Worm (Caenorhabditis elegans) whole organism, L4 larva: ENCODE results near the gene ZK622.5.

Source experiments
- aha-1 ChIP-seq: fragments of 150-350 bp; peaks from one replicate; lab custom pipeline; 2014; ENCODE audit warnings: missing biosample characterization, missing genetic modification characterization
- duxl-1 ChIP-seq: sonication (generic microtip); optimal IDR thresholded peaks from 2 replicates; lab custom pipeline; 2016; ENCODE audit warnings: mild to moderate bottlenecking, missing genetic modification characterization, moderate library complexity, missing compliant biosample characterization; ENCODE audit not compliant: poor library complexity
- lin-38 ChIP-seq: fragments of 200-800 bp; sonication (Bioruptor generic); IDR thresholded peaks from 2 replicates; pipeline ENCODE4 v1.3.6; 2022; ENCODE audit warnings: missing genetic modification reagents, missing genetic modification characterization, missing compliant biosample characterization
- mdl-1 ChIP-seq, 2 experiments: fragments of 150-350 bp in 1 of 2; sonication (generic microtip) in 1 of 2; optimal IDR thresholded peaks; 2 replicates each; lab custom pipeline; 2014 to 2017; ENCODE audit warnings: missing biosample characterization in 2 of 2, missing genetic modification characterization in 2 of 2
- unc-62 ChIP-seq, 3 experiments: fragments of 150-350 bp in 1 of 3; sonication (generic microtip); optimal IDR thresholded peaks in 2 of 3; peaks in 1 of 3; 1 replicate in 1 of 3; 2 replicates in 2 of 3; lab custom pipeline; 2014 to 2017; ENCODE audit warnings: missing biosample characterization in 3 of 3, missing genetic modification characterization in 3 of 3, missing genetic modification reagents in 3 of 3, missing genotype in 1 of 3

The ZK622.5 gene

DNA sequence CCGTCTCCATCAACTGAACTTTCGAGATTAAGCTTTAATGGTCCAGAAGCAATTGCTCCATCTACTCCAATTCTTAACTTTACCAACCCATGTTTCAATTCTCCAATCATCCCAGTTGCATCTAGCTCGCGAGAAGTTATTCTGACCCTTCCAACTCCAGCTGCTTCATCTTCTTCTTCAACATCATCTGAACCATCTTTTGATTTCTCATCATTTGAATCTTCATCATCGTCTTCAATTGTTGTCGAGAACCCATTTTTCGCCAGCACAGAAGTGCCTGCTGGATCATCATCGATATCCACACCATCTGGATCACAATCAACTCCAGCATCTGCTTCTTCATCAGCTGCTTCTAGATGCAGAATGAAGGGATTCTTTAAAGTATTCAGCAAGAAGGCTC is 50.3 kb downstream of the ZK622.5 start:
- TF ChIP-seq unc-62 (GFP tag; optimal IDR thresholded peaks at IDR 0.05 in 1 of 2; lab: Kevin White, UChicago) (peak in 1 of 2 experiments; percentile 81), unc-62 (tag; optimal IDR thresholded peaks at IDR 0.05; lab: Kevin White, UChicago) (no peak), aha-1 (tag; lab: Kevin White, UChicago) (peak; percentile 90), mdl-1 (tag; optimal IDR thresholded peaks at IDR 0.05; lab: Kevin White, UChicago) (no peak), duxl-1 (tag; lab: Kevin White, UChicago) (no peak), lin-38 (GFP tag; lab: Robert Waterston, UW) (no peak)
- TF ChIP-seq, all 104 proteins: peak for 2
